Fruit fly (Drosophila melanogaster) whole organism, embryonic: ENCODE measurements around the gene Cat.

ENCODE experiments used
- ATbp ChIP-seq: fragments of 200-800 bp; sonication (Bioruptor generic); optimal IDR thresholded peaks from 2 replicates; lab custom pipeline; 2017; ENCODE audit warnings: missing biosample characterization, mild to moderate bottlenecking, missing genetic modification characterization, missing genetic modification reagents
- Aef1 ChIP-seq: fragments of 200-800 bp; sonication (Bioruptor generic); IDR thresholded peaks from 3 replicates; pipeline ENCODE4 v1.3.6; 2022; ENCODE audit warnings: missing biosample characterization, missing genetic modification characterization
- Awh ChIP-seq: fragments of 200-800 bp; sonication (Bioruptor generic); IDR thresholded peaks from 2 replicates; pipeline ENCODE4, ENCODE4 v1.3.6; 2022; ENCODE audit warnings: missing biosample characterization, missing genetic modification characterization
- Bgb ChIP-seq: fragments of 200-800 bp; sonication (Bioruptor generic); IDR thresholded peaks from 2 replicates; pipeline ENCODE4 v1.3.6; 2022; ENCODE audit warnings: missing biosample characterization, missing genetic modification characterization; ENCODE audit not compliant: partially characterized antibody
- CG12236 ChIP-seq: fragments of 200-800 bp; sonication (Bioruptor generic); optimal IDR thresholded peaks from 2 replicates; lab custom pipeline; 2016; ENCODE audit warnings: missing biosample characterization, missing genetic modification characterization
- CG15011 ChIP-seq: fragments of 200-800 bp; sonication (Bioruptor generic); optimal IDR thresholded peaks from 3 replicates; lab custom pipeline; 2018; ENCODE audit warnings: missing biosample characterization, mild to moderate bottlenecking, missing genetic modification characterization
- CG16815 ChIP-seq: fragments of 200-800 bp; sonication (Bioruptor generic); optimal IDR thresholded peaks from 3 replicates; lab custom pipeline; 2017; ENCODE audit warnings: missing biosample characterization, mild to moderate bottlenecking, missing genetic modification characterization
- CG17361 ChIP-seq: fragments of 200-800 bp; sonication (Bioruptor generic); IDR thresholded peaks from 3 replicates; pipeline ENCODE4 v1.3.6; 2022; ENCODE audit warnings: missing biosample characterization, missing genetic modification characterization
- CG2120 ChIP-seq: fragments of 200-800 bp; sonication (Bioruptor generic); optimal IDR thresholded peaks from 3 replicates; lab custom pipeline; 2016; ENCODE audit warnings: missing biosample characterization, missing genetic modification characterization
- CG2875 ChIP-seq: fragments of 200-800 bp; sonication (Bioruptor generic); optimal IDR thresholded peaks from 2 replicates; lab custom pipeline; 2017; ENCODE audit warnings: missing biosample characterization, mild to moderate bottlenecking, missing genetic modification characterization, missing genetic modification reagents
- CG30403 ChIP-seq: fragments of 200-800 bp; sonication (Bioruptor generic); optimal IDR thresholded peaks from 3 replicates; lab custom pipeline; 2016; ENCODE audit warnings: missing biosample characterization, missing genetic modification characterization
- CG32767 ChIP-seq: fragments of 200-800 bp; sonication (Bioruptor generic); IDR thresholded peaks from 2 replicates; pipeline ENCODE4 v1.3.6; 2022; ENCODE audit warnings: missing biosample characterization, missing genetic modification characterization
- CG3281 ChIP-seq: fragments of 200-800 bp; sonication (Bioruptor generic); optimal IDR thresholded peaks from 3 replicates; lab custom pipeline; 2017; ENCODE audit warnings: missing biosample characterization, mild to moderate bottlenecking, missing genetic modification characterization
- CG4820 ChIP-seq: fragments of 200-800 bp; sonication (Bioruptor generic); optimal IDR thresholded peaks from 3 replicates; lab custom pipeline; 2016; ENCODE audit warnings: missing biosample characterization, missing genetic modification characterization
- CG7271 ChIP-seq: fragments of 200-800 bp; sonication (Bioruptor generic); optimal IDR thresholded peaks from 2 replicates; lab custom pipeline; 2018; ENCODE audit warnings: missing biosample characterization, mild to moderate bottlenecking, missing genetic modification characterization, moderate library complexity
- CG8290 ChIP-seq, 3 experiments: fragments of 200-800 bp; sonication (Bioruptor generic); optimal IDR thresholded peaks; 2 replicates each; lab custom pipeline; 2016 to 2019; ENCODE audit warnings: missing biosample characterization in 3 of 3, missing genetic modification characterization in 3 of 3, mild to moderate bottlenecking in 2 of 3, moderate library complexity in 1 of 3
- Camta ChIP-seq: fragments of 200-800 bp; sonication (Bioruptor generic); optimal IDR thresholded peaks from 2 replicates; lab custom pipeline; 2016; ENCODE audit warnings: missing biosample characterization, missing genetic modification characterization
- Chrac-16 ChIP-seq: fragments of 200-800 bp; sonication (Bioruptor generic); optimal IDR thresholded peaks from 3 replicates; lab custom pipeline; 2016; ENCODE audit warnings: missing biosample characterization, missing genetic modification characterization
- Dp ChIP-seq: fragments of 200-800 bp; sonication (Bioruptor generic); optimal IDR thresholded peaks from 2 replicates; lab custom pipeline; 2018; ENCODE audit warnings: missing biosample characterization, mild to moderate bottlenecking, missing genetic modification characterization, moderate library complexity
- Eip74EF ChIP-seq, 2 experiments: fragments of 200-800 bp in 1 of 2; fragments of >200 bp in 1 of 2; sonication (Bioruptor generic) in 1 of 2; optimal IDR thresholded peaks; 2 replicates each; lab custom pipeline; 2017 to 2019; ENCODE audit warnings: missing biosample characterization in 2 of 2, missing genetic modification characterization in 2 of 2, mild to moderate bottlenecking in 1 of 2, moderate library complexity in 1 of 2
- Ets65A ChIP-seq: fragments of 200-800 bp; sonication (Bioruptor generic); peaks from one replicate; lab custom pipeline; 2016; ENCODE audit warnings: missing biosample characterization, missing genetic modification characterization
- Gug ChIP-seq: fragments of 200-800 bp; sonication (Bioruptor generic); IDR thresholded peaks from 4 replicates; pipeline ENCODE4 v1.3.6; 2022; ENCODE audit warnings: missing biosample characterization, missing genetic modification characterization
- HLH3B ChIP-seq: fragments of 200-800 bp; sonication (Bioruptor generic); IDR thresholded peaks from 2 replicates; pipeline ENCODE4 v1.3.6; 2022; ENCODE audit warnings: missing biosample characterization, missing genetic modification characterization
- HLH4C ChIP-seq: fragments of 200-800 bp; sonication (Bioruptor generic); IDR thresholded peaks from 3 replicates; pipeline ENCODE4 v1.3.6; 2022; ENCODE audit warnings: missing biosample characterization, missing genetic modification characterization; ENCODE audit not compliant: partially characterized antibody
- HLHmδ ChIP-seq: fragments of 200-800 bp; sonication (Bioruptor generic); optimal IDR thresholded peaks from 2 replicates; lab custom pipeline; 2018; ENCODE audit warnings: missing biosample characterization, mild to moderate bottlenecking, missing genetic modification characterization, moderate library complexity
- Hr3 ChIP-seq: fragments of 200-800 bp; sonication (Bioruptor generic); optimal IDR thresholded peaks from 3 replicates; lab custom pipeline; 2016; ENCODE audit warnings: missing biosample characterization, missing genetic modification characterization
- Hr39 ChIP-seq: fragments of >200 bp; optimal IDR thresholded peaks from 2 replicates; lab custom pipeline; 2017
- NK7.1 ChIP-seq: fragments of 200-800 bp; sonication (Bioruptor generic); optimal IDR thresholded peaks from 3 replicates; lab custom pipeline; 2016; ENCODE audit warnings: missing biosample characterization, missing genetic modification characterization
- NfI ChIP-seq: fragments of 200-800 bp; sonication (Bioruptor generic); optimal IDR thresholded peaks from 3 replicates; lab custom pipeline; 2018; ENCODE audit warnings: missing biosample characterization, mild to moderate bottlenecking, missing genetic modification characterization, moderate library complexity
- Six4 ChIP-seq: fragments of 200-800 bp; sonication (Bioruptor generic); optimal IDR thresholded peaks from 2 replicates; lab custom pipeline; 2016; ENCODE audit warnings: missing biosample characterization, missing genetic modification characterization
- Trl ChIP-seq, 3 experiments: fragments of >200 bp in 2 of 3; fragments of 200-800 bp in 1 of 3; sonication (Bioruptor generic) in 1 of 3; optimal IDR thresholded peaks; 2 replicates in 1 of 3; 3 replicates in 2 of 3; lab custom pipeline; 2016 to 2017; ENCODE audit warnings: missing biosample characterization in 1 of 3, missing genetic modification characterization in 1 of 3
- al ChIP-seq: fragments of 200-800 bp; sonication (Bioruptor generic); IDR thresholded peaks from 2 replicates; pipeline ENCODE4 v1.3.6; 2022; ENCODE audit warnings: missing biosample characterization, missing genetic modification characterization
- ato ChIP-seq: fragments of 200-800 bp; sonication (Bioruptor generic); IDR thresholded peaks from 2 replicates; pipeline ENCODE4 v1.3.6; 2022; ENCODE audit warnings: missing biosample characterization, missing genetic modification characterization; ENCODE audit not compliant: partially characterized antibody
- az2 ChIP-seq: fragments of 200-800 bp; sonication (Bioruptor generic); optimal IDR thresholded peaks from 3 replicates; lab custom pipeline; 2016; ENCODE audit warnings: missing biosample characterization, missing genetic modification characterization
- chinmo ChIP-seq: fragments of 200-800 bp; sonication (Bioruptor generic); IDR thresholded peaks from 4 replicates; pipeline ENCODE4 v1.3.6; 2022; ENCODE audit warnings: missing biosample characterization, missing genetic modification characterization; ENCODE audit not compliant: partially characterized antibody
- dimm ChIP-seq: fragments of 200-800 bp; sonication (Bioruptor generic); IDR thresholded peaks from 2 replicates; pipeline ENCODE4 v1.3.6; 2022; ENCODE audit warnings: missing biosample characterization, missing genetic modification characterization
- emc ChIP-seq: fragments of 200-800 bp; sonication (Bioruptor generic); optimal IDR thresholded peaks from 2 replicates; lab custom pipeline; 2016; ENCODE audit warnings: missing biosample characterization, missing genetic modification characterization
- gro ChIP-seq: fragments of 200-800 bp; sonication (Bioruptor generic); optimal IDR thresholded peaks from 2 replicates; lab custom pipeline; 2016; ENCODE audit warnings: missing biosample characterization, missing genetic modification characterization
- gt ChIP-seq: fragments of 200-800 bp; sonication (Bioruptor generic); IDR thresholded peaks from 2 replicates; pipeline ENCODE4 v1.3.6; 2022; ENCODE audit warnings: missing biosample characterization, missing genetic modification characterization
- jigr1 ChIP-seq: fragments of 200-800 bp; sonication (Bioruptor generic); IDR thresholded peaks from 3 replicates; pipeline ENCODE4 v1.3.6; 2022; ENCODE audit warnings: missing biosample characterization, missing genetic modification characterization
- lola ChIP-seq, 3 experiments: fragments of >200 bp in 2 of 3; fragments of 200-800 bp in 1 of 3; sonication (Bioruptor generic) in 1 of 3; optimal IDR thresholded peaks; 2 replicates each; lab custom pipeline; 2017 to 2019; ENCODE audit warnings: missing biosample characterization in 3 of 3, missing genetic modification characterization in 3 of 3, mild to moderate bottlenecking in 1 of 3, moderate library complexity in 1 of 3
- mld ChIP-seq: fragments of 200-800 bp; sonication (Bioruptor generic); IDR thresholded peaks from 3 replicates; pipeline ENCODE4 v1.3.6; 2022; ENCODE audit warnings: missing biosample characterization, missing genetic modification characterization; ENCODE audit not compliant: partially characterized antibody
- peb ChIP-seq: fragments of 200-800 bp; sonication (Bioruptor generic); IDR thresholded peaks from 2 replicates; pipeline ENCODE4 v1.3.6; 2022; ENCODE audit warnings: missing biosample characterization, missing genetic modification characterization
- run ChIP-seq: fragments of 200-800 bp; sonication (Bioruptor generic); optimal IDR thresholded peaks from 3 replicates; lab custom pipeline; 2018; ENCODE audit warnings: missing biosample characterization, mild to moderate bottlenecking, missing genetic modification characterization
- sob ChIP-seq: fragments of 200-800 bp; sonication (Bioruptor generic); IDR thresholded peaks from 2 replicates; pipeline ENCODE4 v1.3.6; 2022; ENCODE audit warnings: missing biosample characterization, missing genetic modification characterization
- unc-4 ChIP-seq: fragments of 200-800 bp; sonication (Bioruptor generic); IDR thresholded peaks from 2 replicates; pipeline ENCODE4 v1.3.6; 2022; ENCODE audit warnings: missing biosample characterization, missing genetic modification characterization; ENCODE audit not compliant: partially characterized antibody
- usp ChIP-seq: fragments of >200 bp; optimal IDR thresholded peaks from 2 replicates; lab custom pipeline; 2017; ENCODE audit warnings: missing biosample characterization, missing genetic modification characterization
- vfl ChIP-seq: fragments of 200-800 bp; sonication (Bioruptor generic); optimal IDR thresholded peaks from 2 replicates; lab custom pipeline; 2016; ENCODE audit warnings: missing biosample characterization, missing genetic modification characterization
- wor ChIP-seq: fragments of 200-800 bp; sonication (Bioruptor generic); IDR thresholded peaks from 2 replicates; pipeline ENCODE4 v1.3.6; 2022; ENCODE audit warnings: missing biosample characterization, missing genetic modification characterization
- yki ChIP-seq: fragments of >200 bp; optimal IDR thresholded peaks from 3 replicates; lab custom pipeline; 2018
- zfh2 ChIP-seq: fragments of 200-800 bp; sonication (Bioruptor generic); optimal IDR thresholded peaks from 2 replicates; lab custom pipeline; 2016; ENCODE audit warnings: missing biosample characterization, missing genetic modification characterization

Cat gene

dm6 chr3L:18870027-18870426, 47.6 kb downstream of the Cat start, which contains the start of gene Blos3 (continued):
- no peak for TF ChIP-seq Dp (GFP tag; lab: Kevin White, UChicago)
- no peak for TF ChIP-seq CG16815 (GFP tag; lab: Kevin White, UChicago)
- peak in 1 of 3 experiments; percentile 26 for TF ChIP-seq lola (GFP tag; optimal IDR thresholded peaks at IDR 0.05; lab: Kevin White, UChicago)
- peak; percentile 62 for TF ChIP-seq az2
- TF ChIP-seq gro (GFP tag; lab: Kevin White, UChicago): peak; percentile 83
- no peak for TF ChIP-seq jigr1 (GFP tag; lab: Robert Waterston, UW)
- TF ChIP-seq CG2875 (GFP tag; lab: Kevin White, UChicago): no peak
- no peak for TF ChIP-seq CG12236
- no peak for TF ChIP-seq NK7.1
- no peak for TF ChIP-seq yki (lab: Kevin White, UChicago)
- no peak for TF ChIP-seq Hr39 (lab: Kevin White, UChicago)
- no peak for TF ChIP-seq CG15011 (GFP tag; lab: Kevin White, UChicago)
- no peak for TF ChIP-seq Eip74EF (GFP tag; optimal IDR thresholded peaks at IDR 0.05; lab: Kevin White, UChicago)
- no peak for TF ChIP-seq CG8290 (GFP tag; optimal IDR thresholded peaks at IDR 0.05; lab: Kevin White, UChicago)
- no peak for TF ChIP-seq CG8290 (tag; optimal IDR thresholded peaks at IDR 0.05; lab: Kevin White, UChicago)
- TF ChIP-seq gt (GFP tag; lab: Robert Waterston, UW): no peak
- no peak for TF ChIP-seq Bgb (GFP tag; lab: Robert Waterston, UW)
- TF ChIP-seq sob: no peak
- TF ChIP-seq mld (GFP tag; lab: Robert Waterston, UW): no peak
- no peak for TF ChIP-seq Hr3
- TF ChIP-seq al (GFP tag; lab: Robert Waterston, UW): peak; percentile 15; the same call in 1 of the 2 replicates
- no peak for TF ChIP-seq dimm
- TF ChIP-seq peb (GFP tag; lab: Robert Waterston, UW): no peak
- TF ChIP-seq Awh (GFP tag; lab: Robert Waterston, UW): peak; percentile 38; the same call in 1 of the 2 replicates
- no peak for TF ChIP-seq HLH4C (GFP tag; lab: Robert Waterston, UW)
- TF ChIP-seq chinmo (GFP tag; lab: Robert Waterston, UW): peak; percentile 69; the same call in 3 of the 4 replicates
- TF ChIP-seq CG30403 (GFP tag; lab: Kevin White, UChicago): peak; percentile 71
- TF ChIP-seq Gug (GFP tag; lab: Robert Waterston, UW): peak; percentile 38; the same call in 2 of the 4 replicates
- TF ChIP-seq CG17361 (GFP tag; lab: Robert Waterston, UW): 0 out of 3 replicates have a peak, but pooled peaks have one; percentile 21
- peak; percentile 26 for TF ChIP-seq emc (GFP tag; lab: Kevin White, UChicago)
- peak; percentile 35 for TF ChIP-seq CG4820 (GFP tag; lab: Kevin White, UChicago)
- TF ChIP-seq ato (GFP tag; lab: Robert Waterston, UW): no peak
- TF ChIP-seq vfl (GFP tag; lab: Kevin White, UChicago): peak; percentile 10
- peak; percentile 57 for TF ChIP-seq ATbp (GFP tag; lab: Kevin White, UChicago)
- peak; percentile 71 for TF ChIP-seq CG2120 (GFP tag; lab: Kevin White, UChicago)
- peak; percentile 65 for TF ChIP-seq zfh2 (GFP tag; lab: Kevin White, UChicago)
- peak; percentile 20; the same call in 1 of the 3 replicates for TF ChIP-seq Aef1 (GFP tag; lab: Robert Waterston, UW)
- TF ChIP-seq usp (GFP tag; lab: Kevin White, UChicago): no peak
- TF ChIP-seq unc-4 (GFP tag; lab: Robert Waterston, UW): no peak
- peak; percentile 52 for TF ChIP-seq CG3281 (GFP tag; lab: Kevin White, UChicago)
- peak; percentile 35 for TF ChIP-seq HLH3B (GFP tag; lab: Robert Waterston, UW)
- peak; percentile 55 for TF ChIP-seq NfI (GFP tag; lab: Kevin White, UChicago)
- no peak for TF ChIP-seq HLHmδ (GFP tag; lab: Kevin White, UChicago)
- TF ChIP-seq Ets65A (GFP tag; lab: Kevin White, UChicago): peak; percentile 88
- peak; percentile 37 for TF ChIP-seq Camta (GFP tag; lab: Kevin White, UChicago)
- no peak for TF ChIP-seq CG7271 (tag; lab: Kevin White, UChicago)
- peak; percentile 21 for TF ChIP-seq Six4 (GFP tag; lab: Kevin White, UChicago)
- peak; percentile 49 for TF ChIP-seq Chrac-16
- no peak for TF ChIP-seq Trl (optimal IDR thresholded peaks at IDR 0.05; lab: Kevin White, UChicago)
- TF ChIP-seq Trl (GFP tag; optimal IDR thresholded peaks at IDR 0.05; lab: Kevin White, UChicago): peak; percentile 66
- TF ChIP-seq wor (GFP tag; lab: Robert Waterston, UW): no peak
- TF ChIP-seq run: no peak
- no peak for TF ChIP-seq CG32767
